Worm (Caenorhabditis elegans): ENCODE data around the gene F14F3.4.

Gene F14F3.4

ce11 chrX:10480563-10481290 lies 40.5 kb downstream of the F14F3.4 start, which contains the start of gene elt-2:
TSS of gene elt-2 (plus strand) at chrX:10481240.
- no peak for TF ChIP-seq hsf-1 (GFP tag; IDR thresholded peaks at IDR 0.05)
- TF ChIP-seq dox-1 (GFP tag; IDR thresholded peaks at IDR 0.05): no peak; the same call in 1 of the 2 replicates
- peak; percentile 65 for TF ChIP-seq atf-7 (tag; optimal IDR thresholded peaks at IDR 0.05)
- 0 out of 2 replicates have a peak, but pooled peaks have one; percentile 26 for TF ChIP-seq egl-44 (GFP tag; IDR thresholded peaks at IDR 0.05)
- no peak for TF ChIP-seq snpc-4 (GFP tag; optimal IDR thresholded peaks at IDR 0.05)
- no peak for TF ChIP-seq snpc-4 (tag; optimal IDR thresholded peaks at IDR 0.05)
- 0 out of 2 replicates have a peak, but pooled peaks have one; percentile 17 for TF ChIP-seq lir-1 (GFP tag; conservative IDR thresholded peaks at IDR 0.05)
- TF ChIP-seq nhr-80 (tag; optimal IDR thresholded peaks at IDR 0.05): peak; percentile 97
- peak; percentile 65 for TF ChIP-seq nfyb-1 (GFP tag; IDR thresholded peaks at IDR 0.05)
- TF ChIP-seq nhr-179 (tag; optimal IDR thresholded peaks at IDR 0.05): no peak
- peak in 1 of 2 experiments; percentile 38 for TF ChIP-seq let-607 (tag; optimal IDR thresholded peaks at IDR 0.05)
- TF ChIP-seq F33H1.4 (GFP tag; IDR thresholded peaks at IDR 0.05): no peak
- TF ChIP-seq ztf-22 (GFP tag; optimal IDR thresholded peaks at IDR 0.05): peak; percentile 86
- TF ChIP-seq hmg-20 (GFP tag; IDR thresholded peaks at IDR 0.05): no peak
- TF ChIP-seq K12H6.12 (tag; optimal IDR thresholded peaks at IDR 0.05): no peak
- no peak for TF ChIP-seq F52B5.7 (tag; optimal IDR thresholded peaks at IDR 0.05)
- no peak for TF ChIP-seq lin-40 (tag; optimal IDR thresholded peaks at IDR 0.05)
- peak; percentile 65 for TF ChIP-seq ets-4 (GFP tag; optimal IDR thresholded peaks at IDR 0.05)

- TF ChIP-seq nhr-80 (tag; optimal IDR thresholded peaks at IDR 0.05): peak; percentile 78
- TF ChIP-seq dpl-1 (GFP tag; optimal IDR thresholded peaks at IDR 0.05): no peak
- TF ChIP-seq atf-7 (tag; optimal IDR thresholded peaks at IDR 0.05): peak; percentile 52
Observed at ce11 chrX:10479108-10479738, 42.0 kb downstream of the F14F3.4 start.

- TF ChIP-seq nhr-80 (tag; optimal IDR thresholded peaks at IDR 0.05) (peak; percentile 90), ets-4 (GFP tag; optimal IDR thresholded peaks at IDR 0.05) (no peak), C17E4.6 (GFP tag; IDR thresholded peaks at IDR 0.05) (no peak)
Observed at ce11 chrX:10477172-10477985, 43.8 kb downstream of the F14F3.4 start.

- TF ChIP-seq egl-44 (GFP tag; IDR thresholded peaks at IDR 0.05) (no peak), madf-6 (GFP tag; IDR thresholded peaks at IDR 0.05) (no peak), F10E7.11 (tag; optimal IDR thresholded peaks at IDR 0.05) (no peak), lsy-27 (tag; optimal IDR thresholded peaks at IDR 0.05; ENCODE audit: borderline replicate concordance, insufficient read depth) (no peak), nhr-80 (tag; optimal IDR thresholded peaks at IDR 0.05) (no peak), let-526 (GFP tag; IDR thresholded peaks at IDR 0.05) (no peak), tbx-9 (tag; optimal IDR thresholded peaks at IDR 0.05; ENCODE audit: borderline replicate concordance) (no peak), F22D6.2 (tag; optimal IDR thresholded peaks at IDR 0.05) (no peak), ceh-100 (GFP tag; IDR thresholded peaks at IDR 0.05) (no peak), Y79H2A.3 (GFP tag; conservative IDR thresholded peaks at IDR 0.05) (no peak), bed-2 (GFP tag; IDR thresholded peaks at IDR 0.05) (no peak), F49E8.2 (tag; optimal IDR thresholded peaks at IDR 0.05; ENCODE audit: insufficient read depth) (no peak), F52B5.7 (tag; optimal IDR thresholded peaks at IDR 0.05) (no peak), Y53F4B.3 (GFP tag; IDR thresholded peaks at IDR 0.05) (no peak), attf-3 (GFP tag; conservative IDR thresholded peaks at IDR 0.05) (no peak), dpff-1 (tag; optimal IDR thresholded peaks at IDR 0.05) (no peak)
Observed at ce11 chrX:10476573-10476972, 44.6 kb downstream of the F14F3.4 start, which contains the start of gene C39B10.7. TSS of gene C39B10.7 (plus strand) at chrX:10476873.

All from whole organism, young adult.